Fruit fly (Drosophila melanogaster) whole organism, embryonic: ENCODE results near the gene CG9837.
A peak's percentile ranks its signal among the peaks of the same experiment; 100 is the strongest.

ENCODE experiments used
- Awh ChIP-seq: fragments of 200-800 bp; sonication (Bioruptor generic); IDR thresholded peaks from 2 replicates; pipeline ENCODE4, ENCODE4 v1.3.6; 2022; ENCODE audit warnings: missing biosample characterization, missing genetic modification characterization
- Blimp-1 ChIP-seq: fragments of 200-800 bp; sonication (Bioruptor generic); optimal IDR thresholded peaks from 3 replicates; lab custom pipeline; 2018; ENCODE audit warnings: missing biosample characterization, missing genetic modification characterization, mild to moderate bottlenecking, moderate library complexity, missing genetic modification reagents
- CG10321 ChIP-seq: fragments of 200-800 bp; sonication (Bioruptor generic); IDR thresholded peaks from 2 replicates; pipeline ENCODE4 v1.3.6; 2022; ENCODE audit warnings: missing biosample characterization, missing genetic modification characterization
- CG11504 ChIP-seq: fragments of 200-800 bp; sonication (Bioruptor generic); optimal IDR thresholded peaks from 3 replicates; lab custom pipeline; 2019; ENCODE audit warnings: missing biosample characterization, mild to moderate bottlenecking, missing genetic modification characterization, moderate library complexity
- CG15601 ChIP-seq: fragments of 200-800 bp; sonication (Bioruptor generic); optimal IDR thresholded peaks from 3 replicates; lab custom pipeline; 2019; ENCODE audit warnings: missing biosample characterization, mild to moderate bottlenecking, missing genetic modification characterization, moderate library complexity
- CG16779 ChIP-seq: fragments of 200-800 bp; sonication (Bioruptor generic); IDR thresholded peaks from 2 replicates; pipeline ENCODE4 v1.3.6; 2022; ENCODE audit warnings: missing biosample characterization, missing genetic modification characterization
- CG16813 ChIP-seq: fragments of 200-800 bp; sonication (Bioruptor generic); IDR thresholded peaks from 3 replicates; pipeline ENCODE4 v1.3.6; 2022; ENCODE audit warnings: missing biosample characterization, missing genetic modification characterization; ENCODE audit not compliant: partially characterized antibody
- CG18764 ChIP-seq: fragments of 200-800 bp; sonication (Bioruptor generic); optimal IDR thresholded peaks from 3 replicates; lab custom pipeline; 2016; ENCODE audit warnings: missing biosample characterization, missing genetic modification characterization
- CG32532 ChIP-seq: fragments of 200-800 bp; sonication (Bioruptor generic); IDR thresholded peaks from 2 replicates; pipeline ENCODE4 v1.3.6; 2022; ENCODE audit warnings: missing biosample characterization, missing genetic modification characterization
- CG3838 ChIP-seq: fragments of 200-800 bp; sonication (Bioruptor generic); optimal IDR thresholded peaks from 3 replicates; lab custom pipeline; 2016; ENCODE audit warnings: missing biosample characterization, missing genetic modification characterization
- CG4404 ChIP-seq: fragments of 200-800 bp; sonication (Bioruptor generic); IDR thresholded peaks from 2 replicates; pipeline ENCODE4 v1.3.6; 2022; ENCODE audit warnings: missing biosample characterization, missing genetic modification characterization
- CG6791 ChIP-seq: fragments of 200-800 bp; sonication (Bioruptor generic); IDR thresholded peaks from 3 replicates; pipeline ENCODE4 v1.3.6; 2022; ENCODE audit warnings: missing biosample characterization, missing genetic modification characterization; ENCODE audit not compliant: partially characterized antibody
- CG7271 ChIP-seq: fragments of 200-800 bp; sonication (Bioruptor generic); optimal IDR thresholded peaks from 2 replicates; lab custom pipeline; 2018; ENCODE audit warnings: missing biosample characterization, mild to moderate bottlenecking, missing genetic modification characterization, moderate library complexity
- CG7745 ChIP-seq: fragments of 200-800 bp; sonication (Bioruptor generic); optimal IDR thresholded peaks from 2 replicates; lab custom pipeline; 2018; ENCODE audit warnings: missing biosample characterization, mild to moderate bottlenecking, missing genetic modification characterization, moderate library complexity
- CTCF ChIP-seq: fragments of 200-800 bp; sonication (Bioruptor generic); optimal IDR thresholded peaks from 2 replicates; lab custom pipeline; 2017; ENCODE audit warnings: missing biosample characterization, mild to moderate bottlenecking, missing genetic modification characterization, moderate library complexity
- Chrac-16 ChIP-seq: fragments of 200-800 bp; sonication (Bioruptor generic); optimal IDR thresholded peaks from 3 replicates; lab custom pipeline; 2016; ENCODE audit warnings: missing biosample characterization, missing genetic modification characterization
- CoRest ChIP-seq: fragments of 200-800 bp; sonication (Bioruptor generic); optimal IDR thresholded peaks from 3 replicates; lab custom pipeline; 2018; ENCODE audit warnings: missing biosample characterization, mild to moderate bottlenecking, missing genetic modification characterization, moderate library complexity
- Dbx ChIP-seq: fragments of 200-800 bp; sonication (Bioruptor generic); IDR thresholded peaks from 3 replicates; pipeline ENCODE4 v1.3.6; 2022; ENCODE audit warnings: missing biosample characterization, missing genetic modification characterization
- Dfd ChIP-seq, 2 experiments: fragments of >200 bp; optimal IDR thresholded peaks; 2 replicates each; lab custom pipeline; 2017; ENCODE audit warnings: missing biosample characterization in 2 of 2, missing genetic modification characterization in 2 of 2
- Ets65A ChIP-seq: fragments of 200-800 bp; sonication (Bioruptor generic); peaks from one replicate; lab custom pipeline; 2016; ENCODE audit warnings: missing biosample characterization, missing genetic modification characterization
- GATAe ChIP-seq: fragments of 200-800 bp; sonication (Bioruptor generic); conservative IDR thresholded peaks from 2 replicates; pipeline ENCODE4 v1.3.6; 2022; ENCODE audit warnings: missing biosample characterization, missing genetic modification characterization
- HLH3B ChIP-seq: fragments of 200-800 bp; sonication (Bioruptor generic); IDR thresholded peaks from 2 replicates; pipeline ENCODE4 v1.3.6; 2022; ENCODE audit warnings: missing biosample characterization, missing genetic modification characterization
- Hmx ChIP-seq: fragments of 200-800 bp; sonication (Bioruptor generic); optimal IDR thresholded peaks from 2 replicates; lab custom pipeline; 2016; ENCODE audit warnings: missing biosample characterization, missing genetic modification characterization
- Jarid2 ChIP-seq: fragments of 200-800 bp; sonication (Bioruptor generic); optimal IDR thresholded peaks from 3 replicates; lab custom pipeline; 2017; ENCODE audit warnings: mild to moderate bottlenecking, missing biosample characterization, missing genetic modification reagents, missing genetic modification characterization
- Sox102F ChIP-seq: fragments of 200-800 bp; sonication (Bioruptor generic); optimal IDR thresholded peaks from 2 replicates; lab custom pipeline; 2018; ENCODE audit warnings: missing biosample characterization, mild to moderate bottlenecking, missing genetic modification characterization, moderate library complexity
- ac ChIP-seq: fragments of 200-800 bp; sonication (Bioruptor generic); optimal IDR thresholded peaks from 3 replicates; lab custom pipeline; 2017; ENCODE audit warnings: missing biosample characterization, mild to moderate bottlenecking, missing genetic modification characterization
- amos ChIP-seq: fragments of 200-800 bp; sonication (Bioruptor generic); IDR thresholded peaks from 2 replicates; pipeline ENCODE4 v1.3.6; 2022; ENCODE audit warnings: missing biosample characterization, missing genetic modification characterization; ENCODE audit not compliant: partially characterized antibody
- aop ChIP-seq: fragments of 200-800 bp; sonication (Bioruptor generic); IDR thresholded peaks from 2 replicates; pipeline ENCODE4 v1.3.6; 2022; ENCODE audit warnings: missing biosample characterization, missing genetic modification characterization
- ci ChIP-seq: fragments of 200-800 bp; sonication (Bioruptor generic); IDR thresholded peaks from 3 replicates; pipeline ENCODE4 v1.3.6; 2022; ENCODE audit warnings: missing biosample characterization, missing genetic modification characterization
- crol ChIP-seq: fragments of 200-800 bp; sonication (Bioruptor generic); IDR thresholded peaks from 2 replicates; pipeline ENCODE4 v1.3.6; 2022; ENCODE audit warnings: missing biosample characterization, missing genetic modification characterization
- eve ChIP-seq, 2 experiments: fragments of >200 bp; optimal IDR thresholded peaks; 2 replicates each; lab custom pipeline; 2017; ENCODE audit warnings: missing biosample characterization in 2 of 2, missing genetic modification characterization in 2 of 2
- gce ChIP-seq: fragments of 200-800 bp; sonication (Bioruptor generic); IDR thresholded peaks from 3 replicates; pipeline ENCODE4 v1.3.6; 2022; ENCODE audit warnings: missing biosample characterization, missing genetic modification characterization
- gem ChIP-seq: fragments of 200-800 bp; sonication (Bioruptor generic); optimal IDR thresholded peaks from 2 replicates; lab custom pipeline; 2019; ENCODE audit warnings: missing biosample characterization, mild to moderate bottlenecking, missing genetic modification characterization, moderate library complexity
- kah ChIP-seq: fragments of 200-800 bp; sonication (Bioruptor generic); optimal IDR thresholded peaks from 2 replicates; lab custom pipeline; 2018; ENCODE audit warnings: missing biosample characterization, mild to moderate bottlenecking, missing genetic modification characterization
- kni ChIP-seq: fragments of 200-800 bp; sonication (Bioruptor generic); optimal IDR thresholded peaks from 3 replicates; lab custom pipeline; 2017; ENCODE audit warnings: mild to moderate bottlenecking, missing biosample characterization, missing genetic modification reagents, missing genetic modification characterization
- mld ChIP-seq: fragments of 200-800 bp; sonication (Bioruptor generic); IDR thresholded peaks from 3 replicates; pipeline ENCODE4 v1.3.6; 2022; ENCODE audit warnings: missing biosample characterization, missing genetic modification characterization; ENCODE audit not compliant: partially characterized antibody
- nerfin-2 ChIP-seq: fragments of 200-800 bp; sonication (Bioruptor generic); IDR thresholded peaks from 2 replicates; pipeline ENCODE4 v1.3.6; 2022; ENCODE audit warnings: missing biosample characterization, missing genetic modification characterization; ENCODE audit not compliant: partially characterized antibody
- scrt ChIP-seq: fragments of 200-800 bp; sonication (Bioruptor generic); optimal IDR thresholded peaks from 2 replicates; lab custom pipeline; 2018; ENCODE audit warnings: missing biosample characterization, mild to moderate bottlenecking, missing genetic modification characterization, moderate library complexity
- vnd ChIP-seq: fragments of 200-800 bp; sonication (Bioruptor generic); IDR thresholded peaks from 3 replicates; pipeline ENCODE4 v1.3.6; 2022; ENCODE audit warnings: missing biosample characterization, missing genetic modification characterization; ENCODE audit not compliant: partially characterized antibody
- vvl ChIP-seq: fragments of 200-800 bp; sonication (Bioruptor generic); IDR thresholded peaks from 2 replicates; pipeline ENCODE4 v1.3.6; 2022; ENCODE audit warnings: missing biosample characterization, missing genetic modification characterization

CG9837 gene

DNA sequence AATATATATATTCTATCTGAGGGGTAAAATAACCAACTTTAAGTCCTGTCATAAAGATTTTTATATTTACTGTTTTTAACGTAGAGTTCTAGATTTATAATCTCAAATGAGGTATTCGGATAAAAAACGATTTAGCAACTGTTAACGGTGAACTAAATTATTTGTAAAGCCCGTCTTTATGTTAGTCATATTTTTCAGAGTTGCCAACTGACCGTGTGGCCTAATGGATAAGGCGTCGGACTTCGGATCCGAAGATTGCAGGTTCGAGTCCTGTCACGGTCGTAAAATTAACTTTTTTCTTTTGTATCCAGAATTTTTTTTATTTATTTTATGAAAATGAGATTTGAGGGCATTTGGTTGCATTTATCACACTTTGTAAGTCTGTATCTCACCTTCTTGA lies 48.3 kb upstream of the CG9837 start (continued):
- TF ChIP-seq ac (GFP tag; lab: Kevin White, UChicago) (no peak), eve (GFP tag; optimal IDR thresholded peaks at IDR 0.05; lab: Kevin White, UChicago) (peak in 1 of 2 experiments; percentile 5), CG18764 (no peak), crol (GFP tag; lab: Robert Waterston, UW) (no peak), vnd (no peak), CG32532 (GFP tag; lab: Robert Waterston, UW) (no peak), scrt (GFP tag; lab: Kevin White, UChicago) (no peak), Dbx (GFP tag; lab: Robert Waterston, UW) (no peak), Jarid2 (no peak), CG10321 (GFP tag; lab: Robert Waterston, UW) (no peak), CG16813 (GFP tag; lab: Robert Waterston, UW) (peak; percentile 71), CG4404 (GFP tag; lab: Robert Waterston, UW) (no peak), HLH3B (GFP tag; lab: Robert Waterston, UW) (no peak), Dfd (GFP tag; optimal IDR thresholded peaks at IDR 0.05; lab: Kevin White, UChicago) (no peak), amos (GFP tag; lab: Robert Waterston, UW) (peak; percentile 79; the same call in 1 of the 2 replicates), Chrac-16 (no peak), CG15601 (no peak), CG11504 (tag; lab: Kevin White, UChicago) (no peak), CG3838 (GFP tag; lab: Kevin White, UChicago) (no peak)

DNA sequence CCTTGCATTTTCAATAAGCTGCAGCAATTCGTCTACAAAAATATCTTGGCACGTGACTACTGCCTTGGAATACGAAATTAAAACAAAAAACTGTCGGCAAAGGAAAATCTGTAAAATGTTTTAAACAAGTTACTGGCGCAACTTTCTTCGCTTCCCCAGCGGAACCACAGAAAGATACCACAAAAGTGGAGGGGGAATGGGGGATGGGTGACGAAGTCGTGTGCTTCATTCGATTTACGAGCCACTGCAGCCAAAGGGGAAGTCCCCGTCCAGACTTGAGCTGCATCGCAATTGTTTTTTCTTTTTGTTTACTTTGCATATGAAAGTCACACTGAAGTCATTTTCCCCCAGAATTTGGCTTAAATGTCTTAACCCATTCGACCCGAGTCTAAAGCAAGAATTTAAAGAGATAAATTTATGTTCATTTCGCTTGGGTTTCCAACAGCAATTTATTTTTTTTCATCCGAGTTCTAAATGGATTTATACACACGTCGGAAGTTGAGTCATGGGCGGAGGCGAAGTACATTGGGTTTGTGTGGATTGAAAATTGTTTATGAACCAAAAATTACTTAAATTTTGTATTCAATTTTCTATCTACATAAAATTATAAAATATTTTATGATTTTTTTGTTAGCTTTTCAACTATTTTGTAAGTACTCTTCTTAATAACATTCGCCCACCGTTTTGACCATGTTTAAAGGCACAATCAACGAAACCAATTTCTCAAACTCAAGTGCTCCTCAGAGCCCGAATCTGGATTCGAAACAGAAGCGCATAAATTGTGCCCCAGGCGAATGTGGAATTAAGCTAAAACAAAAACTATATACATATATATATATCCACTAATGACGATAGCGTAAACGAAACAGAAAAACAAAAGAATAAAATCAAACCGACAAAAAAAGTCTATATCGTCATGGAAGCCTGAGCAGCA lies 47.0 kb upstream of the CG9837 start:
- peak; percentile 55 for TF ChIP-seq Blimp-1 (GFP tag; lab: Kevin White, UChicago)
- 0 out of 3 replicates have a peak, but pooled peaks have one; percentile 9 for TF ChIP-seq CG6791
- 0 out of 3 replicates have a peak, but pooled peaks have one; percentile 11 for TF ChIP-seq gce
- TF ChIP-seq Hmx: no peak
- peak; percentile 23; the same call in 1 of the 2 replicates for TF ChIP-seq vvl (GFP tag; lab: Robert Waterston, UW)
- TF ChIP-seq aop (GFP tag; lab: Robert Waterston, UW): no peak
- TF ChIP-seq kni: peak; percentile 84
- peak; percentile 40 for TF ChIP-seq Ets65A
- no peak for TF ChIP-seq CoRest (tag; lab: Kevin White, UChicago)
- 0 out of 3 replicates have a peak, but pooled peaks have one; percentile 24 for TF ChIP-seq ci (GFP tag; lab: Robert Waterston, UW)
- TF ChIP-seq, all 482 proteins: peak for 7

dm6 chr3R:8859264-8859663 lies 45.9 kb upstream of the CG9837 start:
- TF ChIP-seq CG16779 (GFP tag; lab: Robert Waterston, UW) (no peak), kah (GFP tag; lab: Kevin White, UChicago) (no peak), mld (GFP tag; lab: Robert Waterston, UW) (no peak), CG7271 (tag; lab: Kevin White, UChicago) (no peak), CTCF (GFP tag; lab: Kevin White, UChicago) (peak; percentile 73), nerfin-2 (GFP tag; lab: Robert Waterston, UW) (no peak), Sox102F (GFP tag; lab: Kevin White, UChicago) (peak; percentile 18), CG7745 (tag; lab: Kevin White, UChicago) (no peak), GATAe (GFP tag; lab: Robert Waterston, UW) (no peak), Awh (GFP tag; lab: Robert Waterston, UW) (no peak), gem (tag; lab: Kevin White, UChicago) (peak; percentile 6)
